Fruit fly (Drosophila melanogaster) Kc167 (cell line): ENCODE results near the gene CG42554.

Experiments used
- Myc ChIP-seq: fragments of >200 bp; optimal IDR thresholded peaks from 2 replicates; lab custom pipeline; 2017; ENCODE audit warnings: missing external identifiers
- Sin3A ChIP-seq: fragments of >200 bp; optimal IDR thresholded peaks from 2 replicates; lab custom pipeline; 2018; ENCODE audit warnings: missing external identifiers
- h ChIP-seq: fragments of >200 bp; optimal IDR thresholded peaks from 3 replicates; lab custom pipeline; 2018; ENCODE audit warnings: missing external identifiers
- insv ChIP-seq: fragments of >200 bp; optimal IDR thresholded peaks from 3 replicates; lab custom pipeline; 2018; ENCODE audit warnings: missing external identifiers
- psq ChIP-seq: fragments of >200 bp; optimal IDR thresholded peaks from 2 replicates; lab custom pipeline; 2017; ENCODE audit warnings: missing external identifiers
- ttk ChIP-seq: sonication (Bioruptor generic); optimal IDR thresholded peaks from 2 replicates; lab custom pipeline; 2017; ENCODE audit warnings: missing external identifiers

- TF ChIP-seq psq (no peak), h (no peak), insv (no peak), Sin3A (no peak), ttk (lab: Kevin White, UChicago) (no peak), Myc (lab: Kevin White, UChicago) (no peak)
Observed at dm6 chr3L:803951-804350, 31.5 kb upstream of the CG42554 start, which contains the start of gene CG13898.
